Worm (Caenorhabditis elegans) whole organism, dauer: ENCODE measurements around the gene hir-1.

Source experiments
- unc-62 ChIP-seq: sonication (generic microtip); optimal IDR thresholded peaks from 2 replicates; lab custom pipeline; 2017; ENCODE audit warnings: missing biosample characterization, missing genetic modification reagents, missing genetic modification characterization

Gene hir-1

DNA sequence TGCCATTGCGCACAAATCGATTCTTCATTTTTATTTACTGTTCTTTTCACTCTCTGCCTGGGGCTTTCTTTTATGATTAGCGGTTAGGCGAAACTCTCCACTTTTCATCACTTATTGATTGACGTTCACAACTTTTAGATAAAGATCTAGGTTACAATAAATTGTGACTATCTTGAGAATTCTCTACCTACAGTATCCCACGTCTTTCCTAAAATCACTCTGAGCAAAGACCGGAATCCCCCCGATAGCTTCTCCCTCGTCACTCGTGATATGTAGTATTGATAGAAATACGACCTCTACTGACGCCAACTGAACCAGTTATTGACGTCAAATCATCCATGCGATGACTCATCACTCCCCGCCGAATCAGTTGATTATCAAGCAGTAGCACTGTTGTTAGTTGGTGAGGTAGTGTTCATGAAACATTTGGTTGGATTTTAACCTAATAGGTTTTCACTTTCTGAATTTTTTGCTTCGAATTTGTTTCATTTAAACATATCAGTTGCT lies at the start of gene hir-1:
TSS of gene hir-1 (plus strand) at position 405 of the 507 bp plus-strand sequence.
- no peak for TF ChIP-seq unc-62 (GFP tag; lab: Kevin White, UChicago)

- no peak for TF ChIP-seq unc-62 (GFP tag; lab: Kevin White, UChicago)
These were observed 44.2 kb upstream of the hir-1 start for ce11 chrV:5477719-5478118.

ce11 chrV:5482315-5482714 lies 39.6 kb upstream of the hir-1 start, which contains the start of gene srg-66:
Gene srg-66, minus strand, starts transcription at chrV:5482415.
- no peak for TF ChIP-seq unc-62 (GFP tag; lab: Kevin White, UChicago)

ce11 chrV:5484866-5485265 lies 37.1 kb upstream of the hir-1 start, which contains the start of gene srg-65:
Gene srg-65, minus strand, starts transcription at chrV:5484966.
- TF ChIP-seq unc-62 (GFP tag; lab: Kevin White, UChicago): no peak

DNA sequence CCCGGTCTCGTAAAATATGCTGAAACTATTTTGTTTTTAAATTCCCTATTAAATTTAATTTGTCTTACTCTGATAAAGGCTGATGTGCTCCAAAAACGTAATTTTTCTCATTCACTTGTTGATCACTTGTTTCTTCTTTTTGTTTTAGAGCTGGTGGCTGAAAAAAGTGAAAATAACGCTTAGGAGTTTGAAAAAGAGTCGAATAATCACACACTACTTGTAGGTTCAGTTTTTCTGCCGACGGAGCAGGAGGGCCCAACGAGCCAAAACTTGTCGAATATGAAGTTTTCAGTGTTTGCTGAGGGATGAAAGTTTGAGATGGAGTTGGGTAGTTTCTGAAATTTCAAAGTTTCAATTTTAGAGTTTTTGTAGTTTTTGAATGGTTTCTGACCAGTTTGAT lies 34.8 kb upstream of the hir-1 start:
- TF ChIP-seq unc-62 (GFP tag; lab: Kevin White, UChicago): no peak

DNA sequence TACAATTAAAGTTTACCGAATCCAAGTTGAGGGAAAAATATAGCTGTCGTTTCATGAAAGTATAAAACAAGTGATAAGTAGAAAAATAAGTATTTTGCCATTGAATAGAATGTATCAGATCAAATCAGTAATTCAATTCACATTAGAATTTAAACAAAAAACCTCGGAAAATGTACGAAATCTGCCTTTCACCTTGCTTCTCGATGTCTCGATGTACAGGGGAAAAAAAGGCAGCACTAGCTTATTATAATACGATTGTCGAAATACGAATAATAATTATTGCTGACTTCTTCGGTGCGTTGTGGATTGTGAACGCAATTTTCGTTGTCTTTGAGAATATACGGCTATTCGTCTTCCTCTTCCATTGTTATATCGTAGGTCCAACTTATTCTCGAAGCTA lies 33.2 kb upstream of the hir-1 start, which contains the start of gene grl-18:
TSS of gene grl-18 (minus strand) at position 101 of the 400 bp plus-strand sequence.
- no peak for TF ChIP-seq unc-62 (GFP tag; lab: Kevin White, UChicago)

DNA sequence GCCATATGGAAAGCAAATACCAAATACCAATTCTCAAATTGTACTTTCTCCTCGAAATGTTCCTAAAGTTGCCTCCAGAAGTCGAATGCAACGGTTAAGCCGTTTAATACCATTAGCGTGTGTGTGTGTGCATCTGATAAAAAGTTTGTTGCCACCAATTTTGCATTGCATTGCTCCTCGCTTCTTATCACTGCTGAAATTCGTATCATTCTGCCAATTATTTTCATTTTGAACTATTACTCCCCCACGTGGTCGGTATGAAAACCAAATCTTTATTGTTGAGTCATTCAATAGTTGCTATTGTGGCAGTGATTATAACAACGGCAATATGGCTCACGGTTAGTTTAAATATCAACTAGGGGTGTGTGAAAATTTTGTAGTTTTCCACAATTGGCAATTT lies 31.7 kb upstream of the hir-1 start, which contains the start of gene T05C3.6:
TSS of gene T05C3.6 (plus strand) at position 241 of the 400 bp plus-strand sequence.
- no peak for TF ChIP-seq unc-62 (GFP tag; lab: Kevin White, UChicago)

- no peak for TF ChIP-seq unc-62 (GFP tag; lab: Kevin White, UChicago)
These were observed 28.5 kb upstream of the hir-1 start, which contains the start of gene T05C3.2 for ce11 chrV:5493447-5493846. Gene T05C3.2, plus strand, starts transcription at chrV:5493747.

ce11 chrV:5499475-5499874 lies 22.5 kb upstream of the hir-1 start:
- no peak for TF ChIP-seq unc-62 (GFP tag; lab: Kevin White, UChicago)

DNA sequence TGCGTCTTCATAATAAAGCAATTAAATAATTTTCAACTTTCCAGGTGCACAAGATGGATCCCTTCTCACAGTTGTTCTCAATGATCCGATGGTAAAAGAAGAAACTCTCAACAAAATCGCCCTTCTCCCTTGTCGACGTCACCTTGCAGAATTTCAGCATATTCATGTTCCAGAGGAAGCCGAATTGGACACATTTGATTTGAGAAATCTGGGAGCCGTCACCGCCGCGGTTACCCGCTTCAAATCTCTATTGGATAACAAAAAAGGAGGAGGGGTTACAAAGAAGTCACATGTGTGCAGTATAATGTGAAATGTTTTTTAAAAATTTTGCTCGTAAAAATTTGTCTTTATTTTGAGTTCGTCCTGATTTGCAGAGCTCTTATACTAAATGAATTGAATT lies 19.2 kb upstream of the hir-1 start:
- TF ChIP-seq unc-62 (GFP tag; lab: Kevin White, UChicago): no peak

DNA sequence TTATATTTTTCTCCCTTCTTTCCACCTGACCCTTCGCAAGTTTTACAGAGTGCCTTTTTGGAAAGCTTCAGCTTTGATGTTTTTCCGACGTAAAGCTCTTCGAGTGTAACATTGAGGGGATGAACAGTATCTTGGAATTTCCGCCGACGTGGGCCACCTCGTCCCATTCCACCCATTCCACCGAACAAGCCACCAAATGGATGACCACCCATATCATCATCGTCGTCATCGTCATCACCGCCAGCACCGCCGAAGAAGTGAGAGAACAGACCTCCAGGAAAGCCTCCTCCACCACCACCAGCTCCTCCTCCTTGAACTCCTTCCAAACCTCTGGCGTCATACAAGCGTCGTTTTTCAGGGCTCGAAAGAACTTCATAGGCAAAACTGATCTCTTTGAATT lies 17.6 kb upstream of the hir-1 start:
- TF ChIP-seq unc-62 (GFP tag; lab: Kevin White, UChicago): no peak

- no peak for TF ChIP-seq unc-62 (GFP tag; lab: Kevin White, UChicago)
These were observed 17.0 kb upstream of the hir-1 start, which contains the start of the genes dnj-19 and nhr-47 for ce11 chrV:5504807-5505442. Gene dnj-19, minus strand, starts transcription at chrV:5504857. Gene nhr-47, plus strand, starts transcription at chrV:5505253.

DNA sequence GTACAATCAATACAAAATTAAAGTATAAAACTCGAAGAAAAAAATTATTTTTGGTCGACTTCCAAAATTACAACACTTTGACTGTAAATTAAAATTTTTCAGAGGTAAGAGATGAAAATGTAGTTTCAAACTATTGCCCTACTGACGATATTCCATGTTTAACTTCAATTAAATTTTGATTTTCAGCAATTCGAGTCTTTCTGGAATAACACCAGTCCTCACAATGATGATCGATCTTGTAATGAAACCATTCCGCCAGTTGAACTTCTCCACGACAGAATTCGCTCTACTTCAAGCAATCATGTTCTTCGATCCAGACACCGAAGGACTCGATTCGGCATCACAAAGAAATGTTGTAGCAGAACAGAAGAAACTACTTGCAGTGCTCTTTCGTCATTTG lies 12.8 kb upstream of the hir-1 start:
- TF ChIP-seq unc-62 (GFP tag; lab: Kevin White, UChicago): no peak

DNA sequence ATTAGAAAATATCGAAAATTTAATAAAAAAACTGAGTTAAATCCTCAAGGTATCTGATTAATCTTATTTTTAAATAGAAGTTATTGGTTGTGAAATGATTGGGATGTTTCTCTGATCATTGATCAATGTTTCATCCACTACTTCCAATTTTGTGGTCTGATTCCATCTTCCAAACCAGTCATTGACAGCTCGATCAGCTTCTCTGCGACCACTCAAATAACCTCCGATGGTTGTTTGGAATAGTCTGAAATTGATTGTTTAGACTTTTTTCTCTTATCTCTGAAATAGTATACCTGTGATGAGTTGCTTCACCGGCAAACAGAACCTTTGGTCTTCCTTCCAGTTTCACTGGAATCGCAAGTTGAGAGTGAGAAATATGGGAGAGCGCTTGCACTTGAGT lies 12.0 kb upstream of the hir-1 start:
- no peak for TF ChIP-seq unc-62 (GFP tag; lab: Kevin White, UChicago)

DNA sequence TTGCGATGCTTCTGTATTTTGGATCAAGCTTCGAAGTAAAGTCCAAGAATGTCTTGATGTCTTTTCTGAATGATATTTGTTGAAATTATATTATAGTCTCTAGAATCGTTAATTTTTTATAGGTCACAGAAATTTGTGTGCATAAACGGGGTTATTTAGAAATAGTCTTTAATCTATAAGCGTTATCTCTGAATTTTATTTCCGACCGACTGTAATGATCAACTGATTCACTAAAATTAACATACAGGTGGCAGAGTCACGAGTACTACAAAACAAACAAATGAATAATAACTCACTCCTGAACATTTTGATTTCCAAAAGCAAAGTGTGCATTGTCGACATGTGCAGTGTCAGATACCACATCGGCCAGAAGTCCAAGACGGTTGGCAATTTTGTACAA lies 10.2 kb upstream of the hir-1 start:
- no peak for TF ChIP-seq unc-62 (GFP tag; lab: Kevin White, UChicago)

ce11 chrV:5512559-5512958 lies 9.4 kb upstream of the hir-1 start:
- no peak for TF ChIP-seq unc-62 (GFP tag; lab: Kevin White, UChicago)
